Worm (Caenorhabditis elegans) whole organism, L4/young adult: ENCODE data around the gene srt-19.

Experiments used
- W03F9.2 ChIP-seq: fragments of 150-350 bp; optimal IDR thresholded peaks from 2 replicates; lab custom pipeline; 2014; ENCODE audit warnings: missing biosample characterization, missing genetic modification characterization
- dao-5 ChIP-seq: sonication (generic microtip); optimal IDR thresholded peaks from 2 replicates; lab custom pipeline; 2016; ENCODE audit warnings: missing genotype, missing genetic modification characterization, moderate library complexity, missing compliant biosample characterization
- him-1 ChIP-seq: sonication (generic microtip); optimal IDR thresholded peaks from 2 replicates; lab custom pipeline; 2016; ENCODE audit warnings: missing genotype, missing genetic modification reagents, missing genetic modification characterization, missing compliant biosample characterization

DNA sequence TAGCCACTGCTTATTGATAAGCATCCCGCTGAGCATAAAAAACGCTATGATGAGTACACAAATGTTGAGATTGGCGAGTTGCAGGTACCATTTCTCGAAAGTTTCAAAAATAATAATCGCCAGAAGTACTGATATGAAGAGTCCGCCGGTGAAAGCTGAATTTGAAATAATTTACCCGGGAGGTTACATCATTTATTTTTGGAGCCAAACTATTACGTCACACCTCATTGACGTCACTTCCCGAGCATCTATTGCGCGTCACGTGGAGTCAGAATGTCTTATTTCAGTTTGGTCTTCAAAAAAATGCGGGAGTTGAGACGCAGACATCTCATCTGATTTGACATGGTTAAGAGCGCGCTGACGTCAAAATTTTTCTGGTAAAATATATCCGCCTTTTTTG lies 46.0 kb downstream of the srt-19 start:
- TF ChIP-seq him-1 (tag; lab: Kevin White, UChicago) = no peak
- no peak for TF ChIP-seq dao-5 (tag; lab: Kevin White, UChicago)
- TF ChIP-seq W03F9.2 (tag; lab: Kevin White, UChicago) = no peak
